Fruit fly (Drosophila melanogaster) whole organism, larva: ENCODE data around the gene CCDC53.

Experiments used
- noc ChIP-seq: fragments of 200-800 bp; sonication (Bioruptor generic); optimal IDR thresholded peaks from 3 replicates; lab custom pipeline; 2019; ENCODE audit warnings: missing biosample characterization, mild to moderate bottlenecking, missing genetic modification characterization, moderate library complexity

Gene CCDC53

DNA sequence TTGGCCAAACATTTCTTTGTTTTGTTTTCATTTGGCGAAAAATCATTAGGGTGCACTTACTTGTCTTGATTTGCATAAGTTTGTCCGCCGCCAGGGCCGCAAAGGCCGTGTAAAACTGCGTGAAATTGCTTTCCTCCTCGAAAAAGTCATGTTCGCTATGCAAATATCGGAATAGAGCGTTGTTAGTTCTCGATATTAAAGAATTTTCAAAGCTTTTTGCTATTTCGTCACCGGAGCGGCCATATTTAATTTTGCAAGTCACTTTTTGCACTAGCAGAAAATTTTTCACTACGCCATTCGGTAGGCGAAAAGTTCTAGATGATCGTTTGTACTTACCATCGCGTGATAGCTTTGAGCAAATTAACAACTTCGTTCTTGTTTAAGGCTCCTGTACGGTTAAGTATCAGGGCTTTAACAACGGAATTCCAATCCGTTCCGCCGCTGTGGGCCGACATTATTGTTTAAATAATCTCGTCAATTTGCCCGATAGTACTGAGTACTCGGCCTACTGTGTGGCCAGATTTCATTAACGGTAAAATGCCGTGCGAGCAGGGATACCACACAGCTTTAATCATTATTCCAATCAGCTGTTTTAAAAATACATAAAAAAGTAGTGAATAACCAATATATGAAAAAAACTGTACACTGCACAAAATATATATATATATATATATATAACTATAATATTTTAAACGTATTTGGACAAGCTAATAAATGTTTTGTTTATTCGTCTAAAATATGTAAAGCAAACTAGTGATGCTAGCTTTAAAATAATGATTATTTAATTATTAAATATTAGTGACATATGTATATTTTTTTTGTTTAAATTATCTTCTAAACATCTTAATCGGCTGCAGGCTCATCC, 30.4 kb downstream of the CCDC53 start, which contains the start of gene poe:
poe (minus strand) TSS at position 513 of the 865 bp plus-strand sequence.
- TF ChIP-seq noc (tag; lab: Kevin White, UChicago), result no peak

DNA sequence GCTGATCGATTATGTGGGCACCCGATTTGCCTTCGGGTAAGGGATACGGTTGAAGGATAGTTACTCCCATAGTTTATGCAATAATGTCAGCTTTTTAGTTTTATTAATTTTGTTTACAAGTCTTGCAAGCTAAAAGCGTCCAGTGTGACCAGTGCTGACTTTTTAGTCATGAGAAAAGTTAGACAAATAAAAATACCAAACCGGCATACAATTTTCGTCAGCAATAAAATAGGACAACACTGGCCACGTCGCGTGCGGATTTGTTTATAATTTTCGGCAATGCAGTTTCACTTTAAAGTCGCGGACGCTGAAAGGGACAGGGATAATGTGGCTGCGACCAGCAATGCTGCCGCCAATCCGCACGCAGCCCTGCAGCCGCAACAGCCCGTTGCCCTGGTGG, 31.8 kb downstream of the CCDC53 start, which contains the start of the genes MED20 and Trf:
MED20 (minus strand) TSS at position 157 of the 400 bp plus-strand sequence.
Trf (plus strand) TSS at position 204 of the 400 bp plus-strand sequence.
- no peak for TF ChIP-seq noc (tag; lab: Kevin White, UChicago)

DNA sequence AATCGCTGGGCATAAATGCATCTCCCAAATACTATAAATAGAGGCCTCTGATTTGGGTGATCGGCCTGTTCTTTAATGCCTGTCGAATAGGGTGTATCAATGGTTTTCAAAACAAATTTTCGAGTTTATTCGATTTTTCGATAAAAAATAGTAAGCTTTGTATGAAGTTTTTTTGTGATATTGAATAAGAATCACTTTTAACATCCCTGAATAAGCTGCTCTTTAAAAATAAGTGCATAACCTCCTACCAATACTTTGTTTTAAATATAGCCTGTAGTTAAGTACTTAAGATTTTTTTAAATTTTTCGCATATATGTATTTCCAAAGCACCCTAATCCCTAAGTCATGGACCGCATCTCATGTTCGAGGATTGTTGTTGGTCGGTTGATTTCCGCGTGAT, 39.7 kb downstream of the CCDC53 start:
- TF ChIP-seq noc (tag; lab: Kevin White, UChicago), result no peak

DNA sequence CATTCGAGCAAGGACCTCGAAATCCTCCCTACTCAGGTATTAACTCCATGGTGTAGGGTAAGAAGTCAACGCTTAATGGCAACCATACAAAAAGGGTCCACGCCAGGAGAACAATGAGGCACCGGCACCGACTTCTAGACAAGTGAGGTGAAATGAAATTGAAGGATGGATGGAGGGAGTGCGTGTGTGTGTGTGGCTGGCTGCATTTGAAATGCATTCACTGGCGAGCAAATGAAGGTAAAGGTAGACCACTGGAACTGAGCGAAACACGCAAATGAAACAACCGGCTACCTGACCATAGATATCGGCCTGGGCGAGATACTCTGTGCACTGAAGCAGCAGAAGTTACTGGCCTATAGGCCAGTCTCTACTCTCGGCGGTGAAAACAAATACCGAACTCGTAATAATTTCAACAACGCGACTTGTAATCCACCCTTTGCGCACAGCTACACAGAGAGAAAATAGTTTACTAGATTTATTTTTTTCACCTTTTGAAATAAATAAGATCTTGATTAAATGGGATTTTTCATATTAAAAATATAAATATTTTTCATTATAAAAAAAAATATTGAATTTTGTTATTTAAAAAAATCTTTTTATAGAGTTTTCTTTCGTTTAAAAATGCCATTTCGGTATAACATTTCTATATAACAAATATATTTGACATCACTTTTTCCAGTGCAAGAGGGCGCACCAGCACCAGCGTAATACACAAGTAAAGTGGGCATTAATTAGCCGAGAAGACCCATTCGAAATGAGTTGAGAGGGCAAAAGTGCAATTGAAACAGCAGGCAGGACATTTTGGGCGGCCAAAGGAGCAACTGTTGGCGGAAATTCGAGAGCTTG, 41.0 kb downstream of the CCDC53 start:
- TF ChIP-seq noc (tag; lab: Kevin White, UChicago), result no peak

DNA sequence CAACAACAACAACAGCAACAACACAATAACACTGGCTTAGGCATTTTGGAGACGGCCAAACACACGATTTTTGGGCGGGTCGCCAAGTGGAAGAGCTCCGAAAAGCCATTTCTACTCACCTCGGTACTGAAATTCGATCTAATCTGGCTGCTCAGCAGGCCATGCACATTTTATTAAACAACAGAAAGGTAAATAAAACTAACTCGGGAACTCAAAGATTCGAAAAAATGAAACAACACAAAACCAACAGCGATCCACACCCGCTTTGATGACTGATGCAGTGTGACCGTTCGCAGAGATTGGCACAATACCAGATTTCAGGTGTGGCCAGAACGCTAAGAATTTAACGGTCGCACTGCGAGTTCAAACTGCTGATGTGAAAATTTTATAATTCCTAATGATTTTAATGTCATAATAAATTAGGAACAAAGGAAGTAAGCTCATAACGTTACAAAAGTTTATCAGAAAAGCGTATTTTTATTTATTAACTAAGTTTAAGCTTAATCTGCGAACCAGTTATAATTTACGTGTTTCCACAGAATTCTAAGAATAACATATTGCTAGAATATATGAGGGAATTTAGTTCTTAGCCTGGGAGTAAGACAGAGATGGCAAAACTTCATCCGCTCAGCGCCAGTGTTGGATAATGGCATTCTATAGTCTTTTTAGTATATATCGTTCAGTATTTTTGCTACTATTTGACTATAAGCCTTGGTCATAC, 41.9 kb downstream of the CCDC53 start, which contains the start of gene Mcr:
Mcr (minus strand) TSS at position 291 of the 721 bp plus-strand sequence.
- TF ChIP-seq noc (tag; lab: Kevin White, UChicago), result no peak

DNA sequence CACCGCTTCAGTTG, 42.3 kb downstream of the CCDC53 start, which contains the start of gene Bsg:
Bsg (plus strand) TSS at position 8 of the 14 bp plus-strand sequence.
- no peak for TF ChIP-seq noc (tag; lab: Kevin White, UChicago)

DNA sequence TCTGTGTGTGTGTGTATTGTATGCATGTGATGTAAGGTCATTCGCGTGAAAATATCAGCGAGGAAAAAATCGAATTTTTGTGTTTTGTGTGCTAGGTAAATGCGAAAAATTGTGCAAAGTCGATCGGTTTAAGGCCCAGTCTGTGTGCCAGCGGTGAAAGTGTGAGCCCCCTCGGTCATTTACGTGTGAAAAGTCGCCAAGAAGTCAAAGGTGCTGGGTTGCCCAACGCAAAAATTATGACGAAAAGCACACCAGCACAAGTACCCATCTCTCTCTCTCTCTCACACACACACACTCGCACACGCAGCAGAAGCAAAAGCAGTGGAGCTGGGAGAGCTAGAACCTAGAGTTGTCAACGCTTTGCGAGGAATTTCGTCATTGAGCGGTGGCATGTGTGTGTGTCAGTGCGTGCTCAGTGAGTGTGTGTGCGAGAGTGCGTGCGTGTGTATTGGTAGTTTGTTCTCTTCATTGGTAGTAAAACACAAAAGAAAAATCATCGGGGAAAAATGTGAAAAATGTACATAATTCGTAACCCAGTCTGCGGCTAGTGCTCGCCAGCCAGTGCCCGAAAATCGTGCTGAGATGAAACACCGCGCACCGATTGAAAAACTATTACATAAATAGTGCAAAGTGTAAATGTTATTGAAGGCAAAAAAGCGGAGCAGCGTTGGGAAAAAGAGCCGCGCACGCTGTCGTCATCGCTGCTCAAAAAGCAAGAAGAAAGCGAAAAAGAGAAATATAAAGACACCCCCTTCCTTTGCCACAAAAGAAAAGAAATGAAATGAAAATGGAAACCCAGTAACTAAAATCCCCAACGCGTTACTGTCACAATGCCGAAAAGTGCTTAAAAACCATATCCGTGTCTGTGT, 42.8 kb downstream of the CCDC53 start:
- peak; percentile 57 for TF ChIP-seq noc (tag; lab: Kevin White, UChicago)

DNA sequence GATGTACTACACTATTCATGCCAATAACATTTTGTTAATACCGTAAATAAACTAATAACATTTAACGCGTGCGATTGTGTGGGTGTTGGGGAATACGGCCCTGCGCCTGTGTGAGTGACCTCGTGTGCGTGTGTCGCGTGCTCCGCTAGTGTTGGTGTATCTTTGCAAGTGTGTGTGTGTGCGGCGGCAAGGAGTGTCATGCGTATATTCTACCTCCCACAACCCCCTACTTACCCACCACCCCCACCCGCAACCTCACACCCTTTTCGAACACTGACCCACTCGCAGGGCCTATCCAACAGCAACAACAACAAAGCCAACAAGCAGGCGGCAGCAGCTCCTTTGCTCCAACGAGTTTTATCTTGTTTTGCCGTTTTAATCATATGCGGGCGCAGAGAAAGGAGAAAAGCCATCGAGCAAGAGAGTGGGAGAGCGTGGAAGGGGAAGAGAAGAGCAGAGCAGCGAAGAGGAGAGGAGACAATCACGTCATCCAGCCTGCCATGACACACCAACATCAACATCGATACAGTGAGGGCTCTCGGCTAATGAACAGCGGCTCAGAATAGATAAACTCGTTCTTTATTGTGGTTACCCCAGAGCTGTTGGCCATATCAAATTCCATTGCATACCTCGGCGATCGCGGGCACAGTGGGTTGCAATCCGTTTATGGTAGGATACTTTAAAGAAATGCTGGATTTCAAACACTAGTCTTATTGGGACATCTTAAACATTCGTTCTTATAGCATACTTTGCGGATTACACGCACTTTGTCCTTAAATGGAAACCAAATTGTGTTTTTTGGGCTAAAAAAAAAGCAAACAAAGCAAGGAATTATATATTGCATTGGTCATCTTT, 43.7 kb downstream of the CCDC53 start:
- TF ChIP-seq noc (tag; lab: Kevin White, UChicago), result no peak

DNA sequence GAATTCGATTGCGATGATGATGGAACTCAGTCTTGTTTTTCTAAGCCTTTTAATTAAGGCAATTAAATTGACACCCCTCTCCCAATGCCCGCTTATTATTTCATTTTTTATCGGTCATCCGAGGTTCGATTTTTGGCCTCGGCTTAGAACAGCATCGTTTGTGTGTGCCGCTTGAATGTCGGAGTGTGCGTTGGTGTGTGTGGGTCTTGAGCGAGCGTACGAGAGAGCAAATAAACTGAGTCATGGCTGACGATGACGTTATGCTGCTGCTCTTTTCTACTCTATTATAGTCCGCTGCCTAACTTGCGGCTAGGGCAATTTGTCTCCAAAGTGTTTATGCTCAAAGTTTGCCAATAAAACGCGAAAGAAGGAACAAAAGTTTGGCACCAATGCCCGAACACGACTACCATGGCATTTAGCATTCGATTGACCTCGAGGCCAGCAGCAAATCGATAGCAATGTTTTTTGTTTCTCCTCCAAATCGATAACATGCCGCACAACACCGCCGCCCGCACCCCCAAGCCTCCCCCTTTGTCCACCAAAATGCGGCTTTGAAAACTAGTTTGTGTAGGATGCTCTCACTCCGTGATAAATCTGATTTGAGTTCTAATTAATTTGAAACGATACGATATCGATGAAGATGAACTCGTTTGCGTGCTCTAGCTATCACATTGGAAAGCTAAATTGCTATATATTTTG, 44.7 kb downstream of the CCDC53 start:
- no peak for TF ChIP-seq noc (tag; lab: Kevin White, UChicago)

DNA sequence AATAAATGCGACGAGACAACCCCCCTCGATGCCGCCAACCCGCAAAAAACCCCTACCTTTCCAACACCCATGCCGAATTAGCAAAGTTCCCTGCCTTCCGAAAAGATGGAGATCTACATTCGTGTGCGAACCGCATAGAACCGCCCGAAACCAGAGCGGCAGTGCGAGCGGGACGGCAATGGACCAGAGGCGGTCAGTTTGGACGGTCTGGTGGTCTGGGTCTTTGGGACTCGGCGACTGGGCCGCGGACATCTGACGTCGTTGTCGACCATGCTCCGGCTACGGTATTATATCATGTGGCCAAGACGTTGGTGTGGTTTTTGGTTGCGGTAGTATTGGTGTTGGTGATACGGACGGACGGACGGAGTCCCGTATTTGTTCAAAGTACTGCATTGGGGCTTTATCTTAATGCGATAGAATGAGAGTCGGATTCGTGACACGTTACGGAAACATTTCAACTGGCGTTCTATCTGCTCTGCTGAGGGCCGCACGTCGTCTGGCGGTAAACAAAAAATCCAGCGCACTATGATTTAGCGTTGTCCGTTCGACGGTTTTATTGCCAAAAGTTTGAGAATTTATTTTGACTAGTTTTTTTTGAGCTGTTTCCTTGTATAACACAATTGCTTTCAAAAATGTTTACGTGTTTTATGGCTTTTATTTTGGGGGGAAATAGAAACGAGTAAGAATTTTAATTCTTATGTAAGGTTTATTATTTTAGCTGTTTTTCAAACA, 46.0 kb downstream of the CCDC53 start:
- TF ChIP-seq noc (tag; lab: Kevin White, UChicago), result peak; percentile 89

DNA sequence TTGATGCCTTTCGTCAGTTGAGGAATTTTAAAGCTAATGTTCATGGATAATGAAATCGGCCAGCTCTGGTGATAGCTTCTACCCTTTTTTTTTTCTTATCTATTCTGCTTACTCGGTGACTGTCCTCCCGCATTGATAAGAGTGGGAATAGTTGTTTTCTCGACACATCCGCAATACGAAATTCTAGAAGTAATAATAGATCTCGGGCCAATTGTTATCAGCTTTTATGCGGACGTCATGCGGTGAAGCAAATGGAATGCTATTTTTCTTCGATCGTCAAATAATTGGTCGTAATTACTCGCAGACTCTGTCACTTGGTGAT, 46.5 kb downstream of the CCDC53 start:
- TF ChIP-seq noc (tag; lab: Kevin White, UChicago), result no peak

DNA sequence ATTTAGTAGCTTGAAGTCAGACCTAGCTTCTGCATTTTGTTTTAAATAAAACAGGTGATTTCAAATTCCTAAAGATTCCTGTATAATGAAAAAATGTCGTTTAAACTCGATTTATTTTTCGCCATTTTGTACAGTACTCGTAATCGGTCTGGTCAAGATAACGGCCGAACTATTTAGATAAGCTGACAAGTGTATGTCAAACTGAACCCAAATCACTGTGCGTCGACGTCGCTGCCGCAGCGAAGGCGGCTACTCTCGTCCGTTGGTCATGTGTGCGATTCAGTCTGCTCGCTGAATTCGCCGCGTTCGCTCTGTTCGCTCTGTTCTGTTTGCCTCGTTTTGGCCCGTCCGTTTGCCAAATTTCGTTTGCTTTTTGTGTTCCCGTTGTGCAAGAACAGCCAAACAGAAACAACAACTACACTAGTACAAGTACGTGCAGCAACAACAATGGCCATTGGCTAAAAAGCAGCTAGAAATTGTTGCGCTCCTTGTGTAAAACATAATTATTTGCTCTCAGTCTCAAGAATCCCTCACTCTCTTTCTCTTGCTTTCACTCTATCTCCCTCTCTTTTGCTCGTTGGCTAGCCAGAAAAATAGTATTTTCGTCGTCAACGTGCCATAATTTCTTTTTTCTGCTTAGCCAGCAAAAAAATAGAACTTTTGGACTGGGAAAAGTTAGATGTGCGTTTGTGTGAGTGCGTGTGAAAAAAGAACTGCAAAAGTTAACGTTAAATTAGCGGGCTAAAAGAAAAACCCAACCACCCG, 47.3 kb downstream of the CCDC53 start:
- peak; percentile 72 for TF ChIP-seq noc (tag; lab: Kevin White, UChicago)
